Worm (Caenorhabditis elegans) whole organism, L3 larva: ENCODE results near the gene T02D1.7.

Experiments
- R02D3.7 ChIP-seq: fragments of 150-350 bp; optimal IDR thresholded peaks from 2 replicates; lab custom pipeline; 2014; ENCODE audit warnings: missing biosample characterization, missing genetic modification characterization
- ZK546.5 ChIP-seq: sonication (generic microtip); optimal IDR thresholded peaks from 2 replicates; lab custom pipeline; 2017; ENCODE audit warnings: missing biosample characterization, missing genetic modification characterization
- ceh-28 ChIP-seq: fragments of 150-350 bp; optimal IDR thresholded peaks from 2 replicates; lab custom pipeline; 2014; ENCODE audit warnings: missing biosample characterization, missing genetic modification reagents, missing genetic modification characterization
- ceh-82 ChIP-seq: fragments of 150-350 bp; optimal IDR thresholded peaks from 2 replicates; lab custom pipeline; 2014; ENCODE audit warnings: missing biosample characterization, missing genetic modification characterization
- ceh-9 ChIP-seq: sonication (generic microtip); optimal IDR thresholded peaks from 2 replicates; lab custom pipeline; 2018; ENCODE audit warnings: missing biosample characterization, missing genetic modification characterization
- daf-12 ChIP-seq: fragments of 150-350 bp; optimal IDR thresholded peaks from 2 replicates; lab custom pipeline; 2014; ENCODE audit warnings: missing biosample characterization, missing genetic modification reagents, missing genetic modification characterization
- egl-5 ChIP-seq: fragments of 150-350 bp; optimal IDR thresholded peaks from 2 replicates; lab custom pipeline; 2017; ENCODE audit warnings: missing biosample characterization, missing genetic modification reagents, missing genetic modification characterization, inconsistent platforms
- elt-1 ChIP-seq: fragments of 150-350 bp; optimal IDR thresholded peaks from 2 replicates; lab custom pipeline; 2014; ENCODE audit warnings: missing biosample characterization, missing genetic modification characterization
- elt-2 ChIP-seq: sonication (generic microtip); optimal IDR thresholded peaks from 2 replicates; lab custom pipeline; 2016; ENCODE audit warnings: missing genetic modification reagents, mild to moderate bottlenecking, missing genetic modification characterization, missing compliant biosample characterization
- elt-3 ChIP-seq, 3 experiments: fragments of 150-350 bp in 1 of 3; sonication (generic microtip) in 2 of 3; optimal IDR thresholded peaks; 2 replicates in 2 of 3; 4 replicates in 1 of 3; lab custom pipeline; 2014 to 2017; ENCODE audit warnings: missing biosample characterization in 3 of 3, missing genetic modification characterization in 3 of 3
- eor-1 ChIP-seq, 2 experiments: fragments of 150-350 bp; optimal IDR thresholded peaks; 2 replicates each; lab custom pipeline; 2014 to 2018; ENCODE audit warnings: missing biosample characterization in 2 of 2, missing genetic modification characterization in 2 of 2
- fkh-2 ChIP-seq: fragments of 150-350 bp; optimal IDR thresholded peaks from 2 replicates; lab custom pipeline; 2014; ENCODE audit warnings: missing biosample characterization, missing genetic modification reagents, missing genetic modification characterization
- fos-1 ChIP-seq: fragments of 150-350 bp; optimal IDR thresholded peaks from 2 replicates; lab custom pipeline; 2014; ENCODE audit warnings: missing biosample characterization, missing genetic modification characterization
- hmg-11 ChIP-seq: sonication (generic microtip); optimal IDR thresholded peaks from 2 replicates; lab custom pipeline; 2016; ENCODE audit warnings: missing genetic modification characterization, missing compliant biosample characterization
- lin-15B ChIP-seq: fragments of 150-350 bp; optimal IDR thresholded peaks from 2 replicates; lab custom pipeline; 2014; ENCODE audit warnings: missing biosample characterization, missing genetic modification characterization
- lin-39 ChIP-seq: fragments of 150-350 bp; optimal IDR thresholded peaks from 2 replicates; lab custom pipeline; 2018; ENCODE audit warnings: missing biosample characterization, missing genetic modification reagents, missing genetic modification characterization
- mdl-1 ChIP-seq: fragments of 150-350 bp; optimal IDR thresholded peaks from 2 replicates; lab custom pipeline; 2014; ENCODE audit warnings: missing biosample characterization, missing genetic modification characterization
- mml-1 ChIP-seq: fragments of 150-350 bp; sonication (generic microtip); optimal IDR thresholded peaks from 3 replicates; lab custom pipeline; 2014; ENCODE audit warnings: missing biosample characterization, missing genetic modification characterization
- nfya-1 ChIP-seq: sonication (generic microtip); optimal IDR thresholded peaks from 2 replicates; lab custom pipeline; 2017; ENCODE audit warnings: missing genetic modification characterization, mild to moderate bottlenecking, missing compliant biosample characterization, antibody characterized with exemption, moderate library complexity; ENCODE audit not compliant: insufficient read depth
- nhr-11 ChIP-seq: fragments of 150-350 bp; optimal IDR thresholded peaks from 2 replicates; lab custom pipeline; 2014; ENCODE audit warnings: missing biosample characterization, missing genetic modification characterization
- nhr-237 ChIP-seq: fragments of 150-350 bp; optimal IDR thresholded peaks from 2 replicates; lab custom pipeline; 2014; ENCODE audit warnings: missing biosample characterization, missing genetic modification characterization
- nhr-28 ChIP-seq: fragments of 150-350 bp; optimal IDR thresholded peaks from 2 replicates; lab custom pipeline; 2014; ENCODE audit warnings: missing biosample characterization, missing genetic modification characterization
- nhr-43 ChIP-seq: sonication (generic microtip); optimal IDR thresholded peaks from 2 replicates; lab custom pipeline; 2016; ENCODE audit warnings: mild to moderate bottlenecking, missing genetic modification characterization, missing compliant biosample characterization; ENCODE audit not compliant: poor library complexity, severe bottlenecking
- nhr-67 ChIP-seq: fragments of 150-350 bp; optimal IDR thresholded peaks from 2 replicates; lab custom pipeline; 2014; ENCODE audit warnings: missing biosample characterization, missing genetic modification characterization
- nhr-76 ChIP-seq: fragments of 150-350 bp; sonication (generic microtip); optimal IDR thresholded peaks from 5 replicates; lab custom pipeline; 2014; ENCODE audit warnings: missing biosample characterization, missing genetic modification characterization
- nhr-77 ChIP-seq: fragments of 150-350 bp; optimal IDR thresholded peaks from 2 replicates; lab custom pipeline; 2014; ENCODE audit warnings: missing biosample characterization, missing genetic modification characterization
- pha-4 ChIP-seq: fragments of 150-350 bp; optimal IDR thresholded peaks from 2 replicates; lab custom pipeline; 2014; ENCODE audit warnings: missing biosample characterization, missing genetic modification reagents, missing genetic modification characterization
- pqm-1 ChIP-seq: fragments of 150-350 bp; optimal IDR thresholded peaks from 2 replicates; lab custom pipeline; 2017; ENCODE audit warnings: missing biosample characterization, missing genetic modification characterization, inconsistent platforms
- snpc-4 ChIP-seq: fragments of 150-350 bp; optimal IDR thresholded peaks from 2 replicates; lab custom pipeline; 2014; ENCODE audit warnings: missing biosample characterization, missing genetic modification characterization
- tbx-2 ChIP-seq: sonication (generic microtip); optimal IDR thresholded peaks from 2 replicates; lab custom pipeline; 2016; ENCODE audit warnings: mild to moderate bottlenecking, missing genetic modification characterization, missing compliant biosample characterization
- unc-62 ChIP-seq: fragments of 150-350 bp; sonication (generic microtip); optimal IDR thresholded peaks from 4 replicates; lab custom pipeline; 2014; ENCODE audit warnings: missing biosample characterization, missing genetic modification reagents, missing genetic modification characterization
- zag-1 ChIP-seq: fragments of 150-350 bp; optimal IDR thresholded peaks from 2 replicates; lab custom pipeline; 2014; ENCODE audit warnings: missing biosample characterization, missing genetic modification characterization
- ztf-11 ChIP-seq: fragments of 150-350 bp; optimal IDR thresholded peaks from 2 replicates; lab custom pipeline; 2014; ENCODE audit warnings: missing biosample characterization, missing genetic modification characterization
- ztf-4 ChIP-seq: fragments of 150-350 bp; optimal IDR thresholded peaks from 2 replicates; lab custom pipeline; 2014; ENCODE audit warnings: missing biosample characterization, missing genetic modification characterization

Gene T02D1.7

DNA sequence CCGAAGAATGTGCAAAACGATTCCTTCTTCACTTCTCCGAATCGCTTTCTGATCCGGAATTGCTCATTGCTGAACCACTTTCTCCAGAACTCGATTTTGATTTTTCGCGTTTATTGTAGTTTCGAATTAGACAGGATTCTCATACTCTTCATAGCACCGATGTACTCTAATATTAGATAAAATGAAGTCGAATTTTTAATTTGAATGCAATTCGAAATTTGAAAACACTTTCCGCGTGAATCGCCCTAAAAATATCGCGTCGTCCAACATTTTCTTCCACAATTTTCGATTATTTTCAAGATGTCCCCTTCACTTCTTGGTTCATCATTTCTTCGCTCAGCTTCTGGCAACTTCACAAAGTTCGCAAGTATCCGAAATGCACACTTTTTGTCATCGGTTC is 24.9 kb downstream of the T02D1.7 start, which contains the start of gene C30H6.8:
Gene C30H6.8, plus strand, starts transcription at position 301 of the 400 bp plus-strand sequence.
- TF ChIP-seq tbx-2 (tag; lab: Kevin White, UChicago) (no peak), nhr-43 (tag; lab: Kevin White, UChicago) (no peak), nhr-67 (tag; lab: Kevin White, UChicago) (no peak), nhr-28 (no peak)

DNA sequence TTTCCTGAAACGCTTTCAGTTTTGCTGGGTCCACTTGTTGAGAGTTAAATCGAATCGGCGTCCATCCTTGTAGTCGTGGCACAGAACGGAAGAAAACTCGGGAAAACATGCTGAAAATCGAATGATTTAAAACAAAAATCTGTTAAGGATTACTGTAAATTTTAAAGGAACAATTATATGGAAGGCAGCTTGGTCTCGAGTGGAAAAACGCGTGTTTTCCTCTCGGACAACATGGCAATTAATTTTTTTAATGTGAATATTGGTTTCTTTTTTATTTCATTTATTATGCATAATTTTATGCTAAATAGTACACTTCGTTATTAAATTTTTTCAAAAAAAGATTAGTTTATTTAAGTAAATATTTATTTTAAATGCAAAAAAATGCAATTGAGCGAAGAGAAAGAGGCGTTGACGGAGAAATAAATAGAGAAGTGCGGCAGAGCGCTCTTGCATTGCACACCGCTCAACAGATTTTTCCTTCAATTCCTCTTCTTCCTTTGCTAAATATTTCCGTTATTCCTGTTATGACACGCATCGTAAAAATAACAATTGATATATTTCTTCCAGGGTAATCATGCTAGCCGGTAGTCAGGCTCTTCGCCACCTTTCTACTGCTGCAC is 26.8 kb downstream of the T02D1.7 start, which contains the start of the genes C30H6.9 and dlat-2:
Gene C30H6.9, minus strand, starts transcription at position 110 of the 620 bp plus-strand sequence.
Gene dlat-2, plus strand, starts transcription at position 566 of the 620 bp plus-strand sequence.
- no peak for TF ChIP-seq ceh-9
- TF ChIP-seq mml-1 (tag; lab: Kevin White, UChicago): no peak
- peak; percentile 43 for TF ChIP-seq snpc-4 (tag; lab: Kevin White, UChicago)
- peak; percentile 8 for TF ChIP-seq elt-2 (tag; lab: Kevin White, UChicago)
- TF ChIP-seq tbx-2 (tag; lab: Kevin White, UChicago): no peak
- peak; percentile 71 for TF ChIP-seq lin-15B
- TF ChIP-seq pha-4 (tag; lab: Kevin White, UChicago): peak; percentile 94
- no peak for TF ChIP-seq elt-3 (tag; optimal IDR thresholded peaks at IDR 0.05; lab: Kevin White, UChicago)
- TF ChIP-seq hmg-11: peak; percentile 24
- no peak for TF ChIP-seq lin-39 (tag; lab: Kevin White, UChicago)
- TF ChIP-seq ztf-11 (tag; lab: Kevin White, UChicago): no peak
- TF ChIP-seq egl-5 (tag; lab: Kevin White, UChicago): no peak
- TF ChIP-seq nhr-11: no peak
- no peak for TF ChIP-seq pqm-1 (tag; lab: Kevin White, UChicago)
- TF ChIP-seq nfya-1 (tag; lab: Kevin White, UChicago): peak; percentile 24
- TF ChIP-seq ztf-4 (tag; lab: Kevin White, UChicago): no peak
- TF ChIP-seq mdl-1 (tag; lab: Kevin White, UChicago): no peak

ce11 chrIV:17376127-17376526 is 30.8 kb downstream of the T02D1.7 start, which contains the start of gene haf-1:
Gene haf-1, plus strand, starts transcription at chrIV:17376427.
- TF ChIP-seq R02D3.7 (tag; lab: Kevin White, UChicago) (no peak), pqm-1 (tag; lab: Kevin White, UChicago) (peak; percentile 45), ztf-4 (tag; lab: Kevin White, UChicago) (no peak), pha-4 (tag; lab: Kevin White, UChicago) (peak; percentile 43)

DNA sequence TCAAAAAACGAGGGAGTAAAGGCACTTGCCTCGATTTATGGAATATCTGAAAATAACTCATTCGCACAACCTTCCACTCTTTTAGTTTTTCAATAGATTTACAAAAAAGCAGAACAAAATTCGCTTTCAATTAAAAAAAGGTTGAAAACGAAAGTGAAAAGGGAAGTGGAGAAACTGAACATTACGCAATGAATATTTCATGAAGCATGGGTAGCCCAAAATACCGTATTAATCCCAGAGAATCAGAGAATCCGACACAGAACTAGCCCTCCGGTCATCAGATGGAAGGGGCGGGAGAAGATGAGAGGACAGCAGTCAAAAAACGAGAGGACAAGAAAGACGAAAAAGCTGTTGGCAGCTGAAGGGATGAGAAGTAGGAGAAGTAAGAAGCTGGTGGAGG is 35.5 kb downstream of the T02D1.7 start, which contains the start of gene C30H6.5:
Gene C30H6.5, plus strand, starts transcription at position 301 of the 400 bp plus-strand sequence.
- TF ChIP-seq elt-3 (tag; optimal IDR thresholded peaks at IDR 0.05; lab: Kevin White, UChicago): no peak
- no peak for TF ChIP-seq egl-5 (tag; lab: Kevin White, UChicago)
- TF ChIP-seq ceh-28 (tag; lab: Kevin White, UChicago): no peak
- TF ChIP-seq nhr-237 (tag; lab: Kevin White, UChicago): no peak
- TF ChIP-seq daf-12 (tag; lab: Kevin White, UChicago): no peak
- TF ChIP-seq fos-1: no peak
- no peak for TF ChIP-seq fkh-2 (tag; lab: Kevin White, UChicago)
- no peak for TF ChIP-seq eor-1 (tag; optimal IDR thresholded peaks at IDR 0.05; lab: Kevin White, UChicago)

DNA sequence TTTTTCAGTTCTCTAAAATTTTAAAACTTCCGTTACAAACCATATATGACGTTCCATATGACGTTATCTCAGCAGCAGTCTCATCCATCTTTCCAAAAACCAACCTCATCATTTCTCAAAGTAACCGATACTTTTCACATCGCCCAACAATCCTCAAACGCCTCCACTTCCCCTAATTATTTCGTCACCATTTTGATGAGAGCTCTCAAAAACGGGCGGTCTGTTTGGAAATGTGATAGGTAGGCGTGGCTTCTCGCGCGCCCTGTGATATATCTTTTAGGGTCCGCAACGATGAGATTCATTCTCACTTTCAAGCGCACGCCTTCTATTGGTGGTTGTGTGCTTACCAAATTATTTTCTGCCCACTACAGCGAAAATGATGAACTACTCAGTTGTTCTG is 38.6 kb downstream of the T02D1.7 start, which contains the start of gene trh-1:
Gene trh-1, plus strand, starts transcription at position 301 of the 400 bp plus-strand sequence.
- TF ChIP-seq nhr-43 (tag; lab: Kevin White, UChicago): no peak
- TF ChIP-seq nhr-77 (tag; lab: Kevin White, UChicago): no peak
- TF ChIP-seq fkh-2 (tag; lab: Kevin White, UChicago): no peak
- no peak for TF ChIP-seq elt-1
- no peak for TF ChIP-seq zag-1
- TF ChIP-seq ceh-9: no peak

ce11 chrIV:17367294-17367693 is 39.6 kb downstream of the T02D1.7 start, which contains the start of gene zipt-17:
Gene zipt-17, minus strand, starts transcription at chrIV:17367394.
- TF ChIP-seq fos-1 (no peak), zag-1 (no peak), nhr-76 (tag; lab: Kevin White, UChicago) (no peak), unc-62 (GFP tag; lab: Kevin White, UChicago) (no peak), lin-15B (no peak), eor-1 (tag; optimal IDR thresholded peaks at IDR 0.05; lab: Kevin White, UChicago) (no peak), ZK546.5 (no peak), ceh-82 (no peak), R02D3.7 (tag; lab: Kevin White, UChicago) (no peak)
